Fruit fly (Drosophila melanogaster) whole organism, embryonic: Measurements from ENCODE around the gene CG14668.

Source experiments
- CG10543 ChIP-seq: fragments of 200-800 bp; sonication (Bioruptor generic); optimal IDR thresholded peaks from 3 replicates; lab custom pipeline; 2017; ENCODE audit warnings: missing biosample characterization, mild to moderate bottlenecking, missing genetic modification characterization, moderate library complexity
- CG11093 ChIP-seq: fragments of 200-800 bp; sonication (Bioruptor generic); IDR thresholded peaks from 3 replicates; pipeline ENCODE4 v1.3.6; 2022; ENCODE audit warnings: missing biosample characterization, missing genetic modification characterization
- CG11695 ChIP-seq: fragments of 200-800 bp; sonication (Bioruptor generic); IDR thresholded peaks from 3 replicates; pipeline ENCODE4 v1.3.6; 2022; ENCODE audit warnings: missing biosample characterization, missing genetic modification characterization
- CG12219 ChIP-seq: fragments of 200-800 bp; sonication (Bioruptor generic); optimal IDR thresholded peaks from 3 replicates; lab custom pipeline; 2018; ENCODE audit warnings: missing biosample characterization, mild to moderate bottlenecking, missing genetic modification characterization
- CG13894 ChIP-seq: fragments of 200-800 bp; sonication (Bioruptor generic); optimal IDR thresholded peaks from 3 replicates; lab custom pipeline; 2018; ENCODE audit warnings: missing biosample characterization, mild to moderate bottlenecking, missing genetic modification characterization, moderate library complexity
- CG14667 ChIP-seq: fragments of 200-800 bp; sonication (Bioruptor generic); IDR thresholded peaks from 2 replicates; pipeline ENCODE4 v1.3.6; 2022; ENCODE audit warnings: missing biosample characterization, missing genetic modification characterization
- CG15073 ChIP-seq: fragments of 200-800 bp; sonication (Bioruptor generic); optimal IDR thresholded peaks from 2 replicates; lab custom pipeline; 2016; ENCODE audit warnings: missing biosample characterization, missing genetic modification characterization
- CG1602 ChIP-seq: fragments of 200-800 bp; sonication (Bioruptor generic); optimal IDR thresholded peaks from 3 replicates; lab custom pipeline; 2016; ENCODE audit warnings: missing biosample characterization, missing genetic modification characterization
- CG34224 ChIP-seq: fragments of 200-800 bp; sonication (Bioruptor generic); IDR thresholded peaks from 3 replicates; pipeline ENCODE4 v1.3.6; 2022; ENCODE audit warnings: missing biosample characterization, missing genetic modification characterization; ENCODE audit not compliant: partially characterized antibody
- CG3726 ChIP-seq: fragments of 200-800 bp; sonication (Bioruptor generic); IDR thresholded peaks from 3 replicates; pipeline ENCODE4, ENCODE4 v1.3.6; 2022; ENCODE audit warnings: missing biosample characterization, missing genetic modification characterization
- CG4328 ChIP-seq: fragments of 200-800 bp; sonication (Bioruptor generic); optimal IDR thresholded peaks from 3 replicates; lab custom pipeline; 2017; ENCODE audit warnings: missing biosample characterization, missing genetic modification reagents, missing genetic modification characterization
- CG4854 ChIP-seq: fragments of 200-800 bp; sonication (Bioruptor generic); optimal IDR thresholded peaks from 2 replicates; lab custom pipeline; 2016; ENCODE audit warnings: missing biosample characterization, missing genetic modification characterization, inconsistent platforms
- CG5180 ChIP-seq: fragments of 200-800 bp; sonication (Bioruptor generic); optimal IDR thresholded peaks from 3 replicates; lab custom pipeline; 2017; ENCODE audit warnings: missing biosample characterization, missing genetic modification characterization, mild to moderate bottlenecking, moderate library complexity, missing genetic modification reagents
- CG5953 ChIP-seq: fragments of 200-800 bp; sonication (Bioruptor generic); IDR thresholded peaks from 2 replicates; pipeline ENCODE4 v1.3.6; 2022; ENCODE audit warnings: missing biosample characterization, missing genetic modification characterization
- CG6765 ChIP-seq: fragments of 200-800 bp; sonication (Bioruptor generic); optimal IDR thresholded peaks from 3 replicates; lab custom pipeline; 2017; ENCODE audit warnings: missing biosample characterization, mild to moderate bottlenecking, missing genetic modification characterization
- CG7556 ChIP-seq: fragments of 200-800 bp; sonication (Bioruptor generic); optimal IDR thresholded peaks from 2 replicates; lab custom pipeline; 2017; ENCODE audit warnings: missing biosample characterization, mild to moderate bottlenecking, missing genetic modification characterization
- CG8089 ChIP-seq: fragments of 200-800 bp; sonication (Bioruptor generic); optimal IDR thresholded peaks from 3 replicates; lab custom pipeline; 2016; ENCODE audit warnings: missing biosample characterization, missing genetic modification characterization
- CG8388 ChIP-seq: fragments of 200-800 bp; sonication (Bioruptor generic); optimal IDR thresholded peaks from 2 replicates; lab custom pipeline; 2019; ENCODE audit warnings: missing biosample characterization, mild to moderate bottlenecking, missing genetic modification characterization, moderate library complexity
- CG8924 ChIP-seq: fragments of 200-800 bp; optimal IDR thresholded peaks from 3 replicates; lab custom pipeline; 2019; ENCODE audit warnings: missing biosample characterization, mild to moderate bottlenecking, missing genetic modification characterization, moderate library complexity
- CG9932 ChIP-seq: fragments of 200-800 bp; sonication (Bioruptor generic); IDR thresholded peaks from 2 replicates; pipeline ENCODE4 v1.3.6; 2022; ENCODE audit warnings: missing biosample characterization, missing genetic modification characterization
- CTCF ChIP-seq: fragments of 200-800 bp; sonication (Bioruptor generic); optimal IDR thresholded peaks from 2 replicates; lab custom pipeline; 2017; ENCODE audit warnings: missing biosample characterization, mild to moderate bottlenecking, missing genetic modification characterization, moderate library complexity
- Dref ChIP-seq: fragments of 200-800 bp; sonication (Bioruptor generic); IDR thresholded peaks from 2 replicates; pipeline ENCODE4 v1.3.6; 2022; ENCODE audit warnings: missing biosample characterization, missing genetic modification characterization
- H15 ChIP-seq: fragments of 200-800 bp; sonication (Bioruptor generic); IDR thresholded peaks from 3 replicates; pipeline ENCODE4 v1.3.6; 2022; ENCODE audit warnings: missing biosample characterization, missing genetic modification characterization
- HLH3B ChIP-seq: fragments of 200-800 bp; sonication (Bioruptor generic); IDR thresholded peaks from 2 replicates; pipeline ENCODE4 v1.3.6; 2022; ENCODE audit warnings: missing biosample characterization, missing genetic modification characterization
- Jarid2 ChIP-seq: fragments of 200-800 bp; sonication (Bioruptor generic); optimal IDR thresholded peaks from 3 replicates; lab custom pipeline; 2017; ENCODE audit warnings: mild to moderate bottlenecking, missing biosample characterization, missing genetic modification reagents, missing genetic modification characterization
- NFAT ChIP-seq: fragments of 200-800 bp; sonication (Bioruptor generic); IDR thresholded peaks from 2 replicates; pipeline ENCODE4 v1.3.6; 2022; ENCODE audit warnings: missing biosample characterization, missing genetic modification characterization
- Sry-β ChIP-seq: fragments of 200-800 bp; sonication (Bioruptor generic); optimal IDR thresholded peaks from 2 replicates; lab custom pipeline; 2018; ENCODE audit warnings: missing biosample characterization, mild to moderate bottlenecking, missing genetic modification characterization, moderate library complexity
- Taf1 ChIP-seq: fragments of 200-800 bp; sonication (Bioruptor generic); IDR thresholded peaks from 2 replicates; pipeline ENCODE4 v1.3.6; 2022; ENCODE audit warnings: missing biosample characterization, missing genetic modification characterization
- amos ChIP-seq: fragments of 200-800 bp; sonication (Bioruptor generic); IDR thresholded peaks from 2 replicates; pipeline ENCODE4 v1.3.6; 2022; ENCODE audit warnings: missing biosample characterization, missing genetic modification characterization; ENCODE audit not compliant: partially characterized antibody
- aop ChIP-seq: fragments of 200-800 bp; sonication (Bioruptor generic); IDR thresholded peaks from 2 replicates; pipeline ENCODE4 v1.3.6; 2022; ENCODE audit warnings: missing biosample characterization, missing genetic modification characterization
- ash1 ChIP-seq: fragments of 200-800 bp; sonication (Bioruptor generic); optimal IDR thresholded peaks from 2 replicates; lab custom pipeline; 2018; ENCODE audit warnings: missing biosample characterization, mild to moderate bottlenecking, missing genetic modification characterization
- crp ChIP-seq, 2 experiments: fragments of 200-800 bp; sonication (Bioruptor generic); optimal IDR thresholded peaks; 2 replicates in 1 of 2; 3 replicates in 1 of 2; lab custom pipeline; 2017; ENCODE audit warnings: missing biosample characterization in 2 of 2, missing genetic modification characterization in 2 of 2, mild to moderate bottlenecking in 1 of 2, moderate library complexity in 1 of 2
- fd96Cb ChIP-seq: fragments of 200-800 bp; sonication (Bioruptor generic); optimal IDR thresholded peaks from 2 replicates; lab custom pipeline; 2018; ENCODE audit warnings: missing biosample characterization, mild to moderate bottlenecking, missing genetic modification characterization, moderate library complexity
- gcm2 ChIP-seq: fragments of 200-800 bp; sonication (Bioruptor generic); optimal IDR thresholded peaks from 2 replicates; lab custom pipeline; 2016; ENCODE audit warnings: missing biosample characterization, missing genetic modification characterization
- gsb-n ChIP-seq: fragments of 200-800 bp; sonication (Bioruptor generic); optimal IDR thresholded peaks from 3 replicates; lab custom pipeline; 2018; ENCODE audit warnings: missing biosample characterization, mild to moderate bottlenecking, missing genetic modification characterization
- hbn ChIP-seq: fragments of 200-800 bp; sonication (Bioruptor generic); IDR thresholded peaks from 2 replicates; pipeline ENCODE4 v1.3.6; 2022; ENCODE audit warnings: missing biosample characterization, missing genetic modification characterization; ENCODE audit not compliant: partially characterized antibody
- jigr1 ChIP-seq: fragments of 200-800 bp; sonication (Bioruptor generic); IDR thresholded peaks from 3 replicates; pipeline ENCODE4 v1.3.6; 2022; ENCODE audit warnings: missing biosample characterization, missing genetic modification characterization
- odd ChIP-seq: fragments of 200-800 bp; sonication (Bioruptor generic); optimal IDR thresholded peaks from 2 replicates; lab custom pipeline; 2017; ENCODE audit warnings: missing biosample characterization, mild to moderate bottlenecking, missing genetic modification characterization
- peb ChIP-seq: fragments of 200-800 bp; sonication (Bioruptor generic); IDR thresholded peaks from 2 replicates; pipeline ENCODE4 v1.3.6; 2022; ENCODE audit warnings: missing biosample characterization, missing genetic modification characterization
- prd ChIP-seq, 3 experiments: fragments of >200 bp in 2 of 3; fragments of 200-800 bp in 1 of 3; sonication (Bioruptor generic) in 1 of 3; optimal IDR thresholded peaks in 2 of 3; IDR thresholded peaks in 1 of 3; 2 replicates in 2 of 3; 3 replicates in 1 of 3; pipeline versions ENCODE4 v1.3.6 to Lab custom; 2017 to 2022; ENCODE audit warnings: missing biosample characterization in 1 of 3, missing genetic modification characterization in 1 of 3
- pros ChIP-seq: fragments of 200-800 bp; sonication (Bioruptor generic); optimal IDR thresholded peaks from 3 replicates; lab custom pipeline; 2019; ENCODE audit warnings: missing biosample characterization, mild to moderate bottlenecking, missing genetic modification characterization, moderate library complexity
- scrt ChIP-seq: fragments of 200-800 bp; sonication (Bioruptor generic); optimal IDR thresholded peaks from 2 replicates; lab custom pipeline; 2018; ENCODE audit warnings: missing biosample characterization, mild to moderate bottlenecking, missing genetic modification characterization, moderate library complexity
- sd ChIP-seq: fragments of 200-800 bp; sonication (Bioruptor generic); optimal IDR thresholded peaks from 3 replicates; lab custom pipeline; 2018; ENCODE audit warnings: missing biosample characterization, mild to moderate bottlenecking, missing genetic modification characterization, moderate library complexity
- sens ChIP-seq: fragments of 200-800 bp; sonication (Bioruptor generic); peaks from one replicate; lab custom pipeline; 2016; ENCODE audit warnings: missing biosample characterization, missing genetic modification characterization
- sr ChIP-seq: fragments of 200-800 bp; sonication (Bioruptor generic); IDR thresholded peaks from 3 replicates; pipeline ENCODE4 v1.3.6; 2022; ENCODE audit warnings: missing biosample characterization, missing genetic modification characterization
- tio ChIP-seq: fragments of 200-800 bp; sonication (Bioruptor generic); optimal IDR thresholded peaks from 2 replicates; lab custom pipeline; 2017; ENCODE audit warnings: missing biosample characterization, missing genetic modification characterization, inconsistent platforms
- twi ChIP-seq: fragments of 200-800 bp; optimal IDR thresholded peaks from 2 replicates; lab custom pipeline; 2019; ENCODE audit warnings: missing biosample characterization, mild to moderate bottlenecking, missing genetic modification characterization, moderate library complexity
- unc-4 ChIP-seq: fragments of 200-800 bp; sonication (Bioruptor generic); IDR thresholded peaks from 2 replicates; pipeline ENCODE4 v1.3.6; 2022; ENCODE audit warnings: missing biosample characterization, missing genetic modification characterization; ENCODE audit not compliant: partially characterized antibody
- wor ChIP-seq: fragments of 200-800 bp; sonication (Bioruptor generic); IDR thresholded peaks from 2 replicates; pipeline ENCODE4 v1.3.6; 2022; ENCODE audit warnings: missing biosample characterization, missing genetic modification characterization

CG14668 gene

DNA sequence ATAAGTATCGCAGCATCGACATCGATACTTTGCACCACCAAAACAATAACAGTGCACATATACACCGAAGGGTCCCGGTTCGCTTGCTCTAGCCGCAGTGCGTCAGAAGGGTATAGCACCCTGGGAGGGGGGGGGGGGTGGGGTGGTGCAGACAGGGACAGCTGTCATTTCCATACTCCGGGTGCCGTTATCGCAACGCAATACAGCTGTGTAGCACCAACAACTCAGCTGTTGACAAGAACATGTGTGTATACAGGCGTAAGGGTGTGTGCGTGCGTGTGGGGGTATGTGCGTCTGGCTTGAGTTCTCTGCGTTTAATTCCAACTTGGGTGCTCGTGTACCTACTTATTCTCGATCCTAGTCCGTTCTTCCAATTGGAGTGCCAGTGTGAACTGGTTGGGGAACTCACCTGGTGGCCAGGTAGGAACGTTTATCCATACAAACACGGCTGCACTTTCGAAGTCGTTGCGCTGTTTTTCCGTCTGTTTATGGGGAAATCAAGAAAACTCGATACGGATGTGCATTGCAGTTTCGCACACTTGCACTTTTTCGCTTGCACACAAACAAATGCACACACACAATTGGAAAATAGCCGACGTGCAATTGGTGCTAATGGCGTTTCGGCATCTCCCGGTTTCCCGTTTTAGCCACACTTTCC is 19.8 kb downstream of the CG14668 start (continued):
- no peak for TF ChIP-seq CG8388 (GFP tag; lab: Kevin White, UChicago)
- peak; percentile 16; the same call in 1 of the 2 replicates for TF ChIP-seq CG14667 (GFP tag; lab: Robert Waterston, UW)
- no peak for TF ChIP-seq tio (GFP tag; lab: Kevin White, UChicago)
- TF ChIP-seq HLH3B, result peak; percentile 33; the same call in 1 of the 2 replicates
- no peak for TF ChIP-seq CG11093 (GFP tag; lab: Robert Waterston, UW)
- TF ChIP-seq Jarid2 (GFP tag; lab: Kevin White, UChicago), result no peak
- TF ChIP-seq fd96Cb (tag; lab: Kevin White, UChicago), result no peak
- peak in 1 of 2 experiments; percentile 85 for TF ChIP-seq crp (GFP tag; optimal IDR thresholded peaks at IDR 0.05; lab: Kevin White, UChicago)
- TF ChIP-seq CG34224 (GFP tag; lab: Robert Waterston, UW), result peak; percentile 37; the same call in 2 of the 3 replicates
- TF ChIP-seq CG15073, result no peak
- peak; percentile 15; the same call in 1 of the 2 replicates for TF ChIP-seq Taf1 (GFP tag; lab: Robert Waterston, UW)
- TF ChIP-seq CG10543 (GFP tag; lab: Kevin White, UChicago), result peak; percentile 90
- no peak for TF ChIP-seq prd (optimal IDR thresholded peaks at IDR 0.05; lab: Kevin White, UChicago)
- no peak for TF ChIP-seq prd (GFP tag; IDR thresholded peaks at IDR 0.05; lab: Robert Waterston, UW)
- 0 out of 2 replicates have a peak, but pooled peaks have one; percentile 13 for TF ChIP-seq unc-4 (GFP tag; lab: Robert Waterston, UW)
- TF ChIP-seq amos (GFP tag; lab: Robert Waterston, UW), result peak; percentile 24; the same call in 1 of the 2 replicates
- TF ChIP-seq peb, result no peak
- TF ChIP-seq CG6765, result peak; percentile 5
- no peak for TF ChIP-seq CG1602
- peak; percentile 75 for TF ChIP-seq twi
- peak; percentile 81 for TF ChIP-seq ash1 (GFP tag; lab: Kevin White, UChicago)
- no peak for TF ChIP-seq gcm2 (GFP tag; lab: Kevin White, UChicago)
- no peak for TF ChIP-seq H15 (GFP tag; lab: Robert Waterston, UW)
- peak; percentile 11 for TF ChIP-seq CG13894 (tag; lab: Kevin White, UChicago)
- no peak for TF ChIP-seq aop
- no peak for TF ChIP-seq CG8924
- no peak for TF ChIP-seq CG12219 (GFP tag; lab: Kevin White, UChicago)
- TF ChIP-seq CG5953 (GFP tag; lab: Robert Waterston, UW), result no peak
- peak; percentile 0 for TF ChIP-seq CG5180 (GFP tag; lab: Kevin White, UChicago)
- TF ChIP-seq CG4328 (GFP tag; lab: Kevin White, UChicago), result peak; percentile 53
- peak; percentile 53 for TF ChIP-seq sd (tag; lab: Kevin White, UChicago)
- no peak for TF ChIP-seq Sry-β (GFP tag; lab: Kevin White, UChicago)
- peak; percentile 83 for TF ChIP-seq pros (GFP tag; lab: Kevin White, UChicago)
- TF ChIP-seq odd (GFP tag; lab: Kevin White, UChicago), result no peak
- peak; percentile 44; the same call in 1 of the 2 replicates for TF ChIP-seq hbn (GFP tag; lab: Robert Waterston, UW)
- TF ChIP-seq CTCF (GFP tag; lab: Kevin White, UChicago), result no peak
- peak; percentile 22 for TF ChIP-seq scrt (GFP tag; lab: Kevin White, UChicago)
- no peak for TF ChIP-seq CG11695 (GFP tag; lab: Robert Waterston, UW)
- no peak for TF ChIP-seq CG3726 (GFP tag; lab: Robert Waterston, UW)
- no peak for TF ChIP-seq CG4854 (GFP tag; lab: Kevin White, UChicago)
- TF ChIP-seq CG9932 (GFP tag; lab: Robert Waterston, UW), result 0 out of 2 replicates have a peak, but pooled peaks have one; percentile 7
- TF ChIP-seq sens, result no peak
- no peak for TF ChIP-seq CG8089
- TF ChIP-seq wor (GFP tag; lab: Robert Waterston, UW), result no peak
- no peak for TF ChIP-seq gsb-n (tag; lab: Kevin White, UChicago)
- peak; percentile 6 for TF ChIP-seq CG7556
- TF ChIP-seq Dref (GFP tag; lab: Robert Waterston, UW), result peak; percentile 35; the same call in 1 of the 2 replicates
- 0 out of 3 replicates have a peak, but pooled peaks have one; percentile 36 for TF ChIP-seq sr (GFP tag; lab: Robert Waterston, UW)
- TF ChIP-seq jigr1 (GFP tag; lab: Robert Waterston, UW), result no peak
- TF ChIP-seq NFAT, result peak; percentile 44; the same call in 1 of the 2 replicates
